Fruit fly (Drosophila melanogaster) whole organism, embryonic: ENCODE results near the gene CG4025.

Experiments
- B-H1 ChIP-seq: fragments of 200-800 bp; sonication (Bioruptor generic); IDR thresholded peaks from 3 replicates; pipeline ENCODE4 v1.3.6; 2022; ENCODE audit warnings: missing biosample characterization, missing genetic modification characterization
- CG11247 ChIP-seq: fragments of 200-800 bp; sonication (Bioruptor generic); IDR thresholded peaks from 2 replicates; pipeline ENCODE4 v1.3.6; 2022; ENCODE audit warnings: missing biosample characterization, missing genetic modification characterization
- CG11723 ChIP-seq: fragments of 200-800 bp; sonication (Bioruptor generic); optimal IDR thresholded peaks from 2 replicates; lab custom pipeline; 2017; ENCODE audit warnings: missing biosample characterization, mild to moderate bottlenecking, missing genetic modification characterization
- CG1233 ChIP-seq: fragments of 200-800 bp; sonication (Bioruptor generic); optimal IDR thresholded peaks from 4 replicates; lab custom pipeline; 2018; ENCODE audit warnings: missing biosample characterization, mild to moderate bottlenecking, missing genetic modification characterization
- CG12391 ChIP-seq: fragments of 200-800 bp; sonication (Bioruptor generic); optimal IDR thresholded peaks from 3 replicates; lab custom pipeline; 2018; ENCODE audit warnings: missing biosample characterization, mild to moderate bottlenecking, missing genetic modification characterization, moderate library complexity
- CG14014 ChIP-seq: fragments of 200-800 bp; sonication (Bioruptor generic); IDR thresholded peaks from 2 replicates; pipeline ENCODE4 v1.3.6; 2022; ENCODE audit warnings: missing biosample characterization, missing genetic modification characterization
- CG17359 ChIP-seq: fragments of 200-800 bp; sonication (Bioruptor generic); optimal IDR thresholded peaks from 3 replicates; lab custom pipeline; 2018; ENCODE audit warnings: missing biosample characterization, mild to moderate bottlenecking, missing genetic modification characterization, moderate library complexity
- CG17361 ChIP-seq: fragments of 200-800 bp; sonication (Bioruptor generic); IDR thresholded peaks from 3 replicates; pipeline ENCODE4 v1.3.6; 2022; ENCODE audit warnings: missing biosample characterization, missing genetic modification characterization
- CG17612 ChIP-seq: fragments of 200-800 bp; sonication (Bioruptor generic); IDR thresholded peaks from 2 replicates; pipeline ENCODE4 v1.3.6; 2022; ENCODE audit warnings: missing biosample characterization, missing genetic modification characterization
- CG18011 ChIP-seq: fragments of 200-800 bp; sonication (Bioruptor generic); optimal IDR thresholded peaks from 2 replicates; lab custom pipeline; 2017; ENCODE audit warnings: missing biosample characterization, missing genetic modification characterization, mild to moderate bottlenecking, moderate library complexity, missing genotype
- CG18764 ChIP-seq: fragments of 200-800 bp; sonication (Bioruptor generic); optimal IDR thresholded peaks from 3 replicates; lab custom pipeline; 2016; ENCODE audit warnings: missing biosample characterization, missing genetic modification characterization
- CG2678 ChIP-seq: fragments of 200-800 bp; sonication (Bioruptor generic); optimal IDR thresholded peaks from 3 replicates; lab custom pipeline; 2019; ENCODE audit warnings: missing biosample characterization, mild to moderate bottlenecking, missing genetic modification characterization, moderate library complexity
- CG2889 ChIP-seq: fragments of 200-800 bp; sonication (Bioruptor generic); IDR thresholded peaks from 3 replicates; pipeline ENCODE4 v1.3.6; 2022; ENCODE audit warnings: missing biosample characterization, missing genetic modification characterization
- CG32532 ChIP-seq: fragments of 200-800 bp; sonication (Bioruptor generic); IDR thresholded peaks from 2 replicates; pipeline ENCODE4 v1.3.6; 2022; ENCODE audit warnings: missing biosample characterization, missing genetic modification characterization
- CG3847 ChIP-seq: fragments of 200-800 bp; sonication (Bioruptor generic); IDR thresholded peaks from 2 replicates; pipeline ENCODE4 v1.3.6; 2022; ENCODE audit warnings: missing biosample characterization, missing genetic modification characterization
- CG4707 ChIP-seq: fragments of 200-800 bp; sonication (Bioruptor generic); optimal IDR thresholded peaks from 2 replicates; lab custom pipeline; 2018; ENCODE audit warnings: missing biosample characterization, mild to moderate bottlenecking, missing genetic modification characterization, moderate library complexity
- CG5953 ChIP-seq: fragments of 200-800 bp; sonication (Bioruptor generic); IDR thresholded peaks from 2 replicates; pipeline ENCODE4 v1.3.6; 2022; ENCODE audit warnings: missing biosample characterization, missing genetic modification characterization
- CG7839 ChIP-seq: fragments of 200-800 bp; sonication (Bioruptor generic); optimal IDR thresholded peaks from 3 replicates; lab custom pipeline; 2018; ENCODE audit warnings: missing biosample characterization, mild to moderate bottlenecking, missing genetic modification characterization, moderate library complexity
- CTCF ChIP-seq: fragments of 200-800 bp; sonication (Bioruptor generic); optimal IDR thresholded peaks from 2 replicates; lab custom pipeline; 2017; ENCODE audit warnings: missing biosample characterization, mild to moderate bottlenecking, missing genetic modification characterization, moderate library complexity
- Chrac-16 ChIP-seq: fragments of 200-800 bp; sonication (Bioruptor generic); optimal IDR thresholded peaks from 3 replicates; lab custom pipeline; 2016; ENCODE audit warnings: missing biosample characterization, missing genetic modification characterization
- D ChIP-seq, 2 experiments: fragments of 200-800 bp in 1 of 2; fragments of >200 bp in 1 of 2; sonication (Bioruptor generic) in 1 of 2; optimal IDR thresholded peaks; 2 replicates in 1 of 2; 3 replicates in 1 of 2; lab custom pipeline; 2017; ENCODE audit warnings: mild to moderate bottlenecking in 1 of 2, missing biosample characterization in 1 of 2, missing genetic modification characterization in 1 of 2, missing genetic modification reagents in 1 of 2
- Dref ChIP-seq: fragments of 200-800 bp; sonication (Bioruptor generic); IDR thresholded peaks from 2 replicates; pipeline ENCODE4 v1.3.6; 2022; ENCODE audit warnings: missing biosample characterization, missing genetic modification characterization
- Drgx ChIP-seq: fragments of 200-800 bp; sonication (Bioruptor generic); IDR thresholded peaks from 2 replicates; pipeline ENCODE4 v1.3.6; 2022; ENCODE audit warnings: missing biosample characterization, missing genetic modification characterization
- Ets65A ChIP-seq: fragments of 200-800 bp; sonication (Bioruptor generic); peaks from one replicate; lab custom pipeline; 2016; ENCODE audit warnings: missing biosample characterization, missing genetic modification characterization
- Fer1 ChIP-seq: fragments of 200-800 bp; sonication (Bioruptor generic); optimal IDR thresholded peaks from 2 replicates; lab custom pipeline; 2017; ENCODE audit warnings: missing biosample characterization, mild to moderate bottlenecking, missing genetic modification characterization
- Gsc ChIP-seq: fragments of 200-800 bp; sonication (Bioruptor generic); IDR thresholded peaks from 2 replicates; pipeline ENCODE4 v1.3.6; 2022; ENCODE audit warnings: missing biosample characterization, missing genetic modification characterization
- Max ChIP-seq: fragments of 200-800 bp; sonication (Bioruptor generic); optimal IDR thresholded peaks from 2 replicates; lab custom pipeline; 2016; ENCODE audit warnings: missing biosample characterization, mild to moderate bottlenecking, missing genetic modification characterization
- NfI ChIP-seq: fragments of 200-800 bp; sonication (Bioruptor generic); optimal IDR thresholded peaks from 3 replicates; lab custom pipeline; 2018; ENCODE audit warnings: missing biosample characterization, mild to moderate bottlenecking, missing genetic modification characterization, moderate library complexity
- Ptx1 ChIP-seq: fragments of 200-800 bp; sonication (Bioruptor generic); IDR thresholded peaks from 2 replicates; pipeline ENCODE4 v1.3.6; 2022; ENCODE audit warnings: missing biosample characterization, missing genetic modification characterization
- Ravus ChIP-seq: fragments of 200-800 bp; sonication (Bioruptor generic); IDR thresholded peaks from 2 replicates; pipeline ENCODE4 v1.3.6; 2022; ENCODE audit warnings: missing biosample characterization, missing genetic modification characterization
- Rx ChIP-seq: fragments of 200-800 bp; sonication (Bioruptor generic); IDR thresholded peaks from 2 replicates; pipeline ENCODE4 v1.3.6; 2022; ENCODE audit warnings: missing biosample characterization, missing genetic modification characterization
- Spps ChIP-seq: fragments of 200-800 bp; sonication (Bioruptor generic); optimal IDR thresholded peaks from 2 replicates; lab custom pipeline; 2018; ENCODE audit warnings: missing biosample characterization, mild to moderate bottlenecking, missing genetic modification characterization
- disco-r ChIP-seq: fragments of 200-800 bp; sonication (Bioruptor generic); optimal IDR thresholded peaks from 2 replicates; lab custom pipeline; 2016; ENCODE audit warnings: missing biosample characterization, missing genetic modification characterization
- eve ChIP-seq, 2 experiments: fragments of >200 bp; optimal IDR thresholded peaks; 2 replicates each; lab custom pipeline; 2017; ENCODE audit warnings: missing biosample characterization in 2 of 2, missing genetic modification characterization in 2 of 2
- eyg ChIP-seq: fragments of 200-800 bp; sonication (Bioruptor generic); optimal IDR thresholded peaks from 3 replicates; lab custom pipeline; 2016; ENCODE audit warnings: missing biosample characterization, missing genetic modification characterization
- h ChIP-seq: fragments of >200 bp; optimal IDR thresholded peaks from 2 replicates; lab custom pipeline; 2017
- kay ChIP-seq: fragments of 200-800 bp; sonication (Bioruptor generic); optimal IDR thresholded peaks from 2 replicates; lab custom pipeline; 2016; ENCODE audit warnings: missing biosample characterization, missing genetic modification characterization
- kni ChIP-seq: fragments of 200-800 bp; sonication (Bioruptor generic); optimal IDR thresholded peaks from 3 replicates; lab custom pipeline; 2017; ENCODE audit warnings: mild to moderate bottlenecking, missing biosample characterization, missing genetic modification reagents, missing genetic modification characterization
- lbe ChIP-seq: fragments of 200-800 bp; sonication (Bioruptor generic); optimal IDR thresholded peaks from 2 replicates; lab custom pipeline; 2016; ENCODE audit warnings: missing biosample characterization, mild to moderate bottlenecking, missing genetic modification characterization
- luna ChIP-seq: fragments of 200-800 bp; sonication (Bioruptor generic); optimal IDR thresholded peaks from 2 replicates; lab custom pipeline; 2016; ENCODE audit warnings: missing biosample characterization, missing genetic modification characterization
- mam ChIP-seq: fragments of 200-800 bp; sonication (Bioruptor generic); optimal IDR thresholded peaks from 3 replicates; lab custom pipeline; 2016; ENCODE audit warnings: missing biosample characterization, missing genetic modification characterization
- mld ChIP-seq: fragments of 200-800 bp; sonication (Bioruptor generic); IDR thresholded peaks from 3 replicates; pipeline ENCODE4 v1.3.6; 2022; ENCODE audit warnings: missing biosample characterization, missing genetic modification characterization; ENCODE audit not compliant: partially characterized antibody
- oc ChIP-seq: fragments of 200-800 bp; sonication (Bioruptor generic); optimal IDR thresholded peaks from 2 replicates; lab custom pipeline; 2018; ENCODE audit warnings: missing biosample characterization, mild to moderate bottlenecking, missing genetic modification characterization, moderate library complexity
- pan ChIP-seq, 4 experiments: fragments of >200 bp in 3 of 4; fragments of 200-800 bp in 1 of 4; sonication (Bioruptor generic) in 1 of 4; optimal IDR thresholded peaks in 3 of 4; IDR thresholded peaks in 1 of 4; 2 replicates each; pipeline versions ENCODE4 v1.3.6 to Lab custom; 2017 to 2022; ENCODE audit warnings: missing biosample characterization in 2 of 4, missing genetic modification characterization in 2 of 4, mixed read lengths in 1 of 4
- row ChIP-seq: fragments of 200-800 bp; sonication (Bioruptor generic); IDR thresholded peaks from 3 replicates; pipeline ENCODE4 v1.3.6; 2022; ENCODE audit warnings: missing biosample characterization, missing genetic modification characterization
- seq ChIP-seq: fragments of 200-800 bp; sonication (Bioruptor generic); IDR thresholded peaks from 2 replicates; pipeline ENCODE4 v1.3.6; 2022; ENCODE audit warnings: missing biosample characterization, missing genetic modification characterization
- ssp ChIP-seq: fragments of 200-800 bp; sonication (Bioruptor generic); IDR thresholded peaks from 2 replicates; pipeline ENCODE4 v1.3.6; 2022; ENCODE audit warnings: missing biosample characterization, missing genetic modification characterization
- usp ChIP-seq: fragments of >200 bp; optimal IDR thresholded peaks from 2 replicates; lab custom pipeline; 2017; ENCODE audit warnings: missing biosample characterization, missing genetic modification characterization
- vnd ChIP-seq: fragments of 200-800 bp; sonication (Bioruptor generic); IDR thresholded peaks from 3 replicates; pipeline ENCODE4 v1.3.6; 2022; ENCODE audit warnings: missing biosample characterization, missing genetic modification characterization; ENCODE audit not compliant: partially characterized antibody
- yki ChIP-seq: fragments of >200 bp; optimal IDR thresholded peaks from 3 replicates; lab custom pipeline; 2018
- zf30C ChIP-seq: fragments of 200-800 bp; sonication (Bioruptor generic); optimal IDR thresholded peaks from 3 replicates; lab custom pipeline; 2018; ENCODE audit warnings: missing biosample characterization, mild to moderate bottlenecking, missing genetic modification characterization

The CG4025 gene

dm6 chrX:2083678-2084162 lies 7.0 kb downstream of the CG4025 start (continued):
- TF ChIP-seq Dref (GFP tag; lab: Robert Waterston, UW) = no peak
- TF ChIP-seq Spps (tag; lab: Kevin White, UChicago) = peak; percentile 43
- peak; percentile 97 for TF ChIP-seq row
- peak; percentile 85 for TF ChIP-seq CG12391 (tag; lab: Kevin White, UChicago)
- peak; percentile 48; the same call in 1 of the 2 replicates for TF ChIP-seq Gsc
- peak; percentile 79 for TF ChIP-seq Fer1 (GFP tag; lab: Kevin White, UChicago)
- TF ChIP-seq CG5953 = peak; percentile 74
- TF ChIP-seq CG1233 = peak; percentile 58
- peak; percentile 93 for TF ChIP-seq Drgx (GFP tag; lab: Robert Waterston, UW)
- TF ChIP-seq CG17612 (GFP tag; lab: Robert Waterston, UW) = peak; percentile 33; the same call in 1 of the 2 replicates
- TF ChIP-seq B-H1 = peak; percentile 79
- TF ChIP-seq Ets65A (GFP tag; lab: Kevin White, UChicago) = peak; percentile 97
- peak; percentile 72 for TF ChIP-seq CG18764
- peak; percentile 18 for TF ChIP-seq CTCF
- TF ChIP-seq D (optimal IDR thresholded peaks at IDR 0.05; lab: Kevin White, UChicago) = no peak
- TF ChIP-seq D (GFP tag; optimal IDR thresholded peaks at IDR 0.05; lab: Kevin White, UChicago) = peak; percentile 77
- peak; percentile 63 for TF ChIP-seq CG4707 (GFP tag; lab: Kevin White, UChicago)
- TF ChIP-seq yki = peak; percentile 92
- no peak for TF ChIP-seq zf30C (GFP tag; lab: Kevin White, UChicago)
- peak; percentile 69 for TF ChIP-seq kay (GFP tag; lab: Kevin White, UChicago)
- no peak for TF ChIP-seq usp (GFP tag; lab: Kevin White, UChicago)
- TF ChIP-seq Ptx1 (GFP tag; lab: Robert Waterston, UW) = peak; percentile 90
- peak; percentile 74 for TF ChIP-seq Rx
- peak; percentile 74 for TF ChIP-seq CG3847 (GFP tag; lab: Robert Waterston, UW)
- TF ChIP-seq pan (optimal IDR thresholded peaks at IDR 0.05; lab: Kevin White, UChicago) = peak in 1 of 2 experiments; percentile 63
- peak; percentile 53 to 90 for TF ChIP-seq pan (GFP tag; optimal IDR thresholded peaks at IDR 0.05 in 1 of 2, IDR thresholded peaks at IDR 0.05 in 1 of 2)
- peak; percentile 74 for TF ChIP-seq CG2678
- TF ChIP-seq CG18011 (GFP tag; lab: Kevin White, UChicago) = peak; percentile 50
- TF ChIP-seq CG17359 (tag; lab: Kevin White, UChicago) = peak; percentile 82
- peak; percentile 70 for TF ChIP-seq CG11247 (GFP tag; lab: Robert Waterston, UW)
- peak; percentile 85 for TF ChIP-seq lbe (GFP tag; lab: Kevin White, UChicago)
- peak; percentile 82 for TF ChIP-seq CG7839 (tag; lab: Kevin White, UChicago)
- TF ChIP-seq ssp (GFP tag; lab: Robert Waterston, UW) = peak; percentile 72
- peak; percentile 85 for TF ChIP-seq kni (GFP tag; lab: Kevin White, UChicago)
- TF ChIP-seq CG11723 (GFP tag; lab: Kevin White, UChicago) = peak; percentile 74
- peak; percentile 92 for TF ChIP-seq seq
- peak; percentile 80 for TF ChIP-seq CG32532
- TF ChIP-seq mam (GFP tag; lab: Kevin White, UChicago) = peak; percentile 84
- 0 out of 3 replicates have a peak, but pooled peaks have one; percentile 16 for TF ChIP-seq vnd (GFP tag; lab: Robert Waterston, UW)
- TF ChIP-seq mld (GFP tag; lab: Robert Waterston, UW) = no peak
- TF ChIP-seq CG14014 (GFP tag; lab: Robert Waterston, UW) = peak; percentile 71; the same call in 1 of the 2 replicates
- peak; percentile 78 for TF ChIP-seq NfI (GFP tag; lab: Kevin White, UChicago)
- peak; percentile 63 for TF ChIP-seq CG17361 (GFP tag; lab: Robert Waterston, UW)
- peak; percentile 37 for TF ChIP-seq Ravus (GFP tag; lab: Robert Waterston, UW)
- peak; percentile 81 for TF ChIP-seq Chrac-16 (GFP tag; lab: Kevin White, UChicago)
- peak; percentile 72 for TF ChIP-seq Max (GFP tag; lab: Kevin White, UChicago)
- TF ChIP-seq h (lab: Kevin White, UChicago) = no peak
- TF ChIP-seq luna (GFP tag; lab: Kevin White, UChicago) = no peak
- TF ChIP-seq eyg (GFP tag; lab: Kevin White, UChicago) = peak; percentile 79
- TF ChIP-seq disco-r (GFP tag; lab: Kevin White, UChicago) = peak; percentile 67
- peak; percentile 84 for TF ChIP-seq oc
- no peak for TF ChIP-seq eve (GFP tag; optimal IDR thresholded peaks at IDR 0.05; lab: Kevin White, UChicago)
- TF ChIP-seq CG2889 (GFP tag; lab: Robert Waterston, UW) = peak; percentile 56; the same call in 1 of the 3 replicates
